Fruit fly (Drosophila melanogaster) whole organism, embryonic: ENCODE measurements around the gene CG32432.

Experiments
- Aef1 ChIP-seq: fragments of 200-800 bp; sonication (Bioruptor generic); IDR thresholded peaks from 3 replicates; pipeline ENCODE4 v1.3.6; 2022; ENCODE audit warnings: missing biosample characterization, missing genetic modification characterization
- Atf6 ChIP-seq: fragments of 200-800 bp; sonication (Bioruptor generic); IDR thresholded peaks from 2 replicates; pipeline ENCODE4 v1.3.6; 2022; ENCODE audit warnings: missing biosample characterization, missing genetic modification characterization
- CG10431 ChIP-seq: fragments of 200-800 bp; sonication (Bioruptor generic); optimal IDR thresholded peaks from 3 replicates; lab custom pipeline; 2018; ENCODE audit warnings: missing biosample characterization, mild to moderate bottlenecking, missing genetic modification characterization
- CG11560 ChIP-seq: fragments of 200-800 bp; sonication (Bioruptor generic); IDR thresholded peaks from 3 replicates; pipeline ENCODE4 v1.3.6; 2022; ENCODE audit warnings: missing biosample characterization, missing genetic modification characterization
- CG12391 ChIP-seq: fragments of 200-800 bp; sonication (Bioruptor generic); optimal IDR thresholded peaks from 3 replicates; lab custom pipeline; 2018; ENCODE audit warnings: missing biosample characterization, mild to moderate bottlenecking, missing genetic modification characterization, moderate library complexity
- CG15601 ChIP-seq: fragments of 200-800 bp; sonication (Bioruptor generic); optimal IDR thresholded peaks from 3 replicates; lab custom pipeline; 2019; ENCODE audit warnings: missing biosample characterization, mild to moderate bottlenecking, missing genetic modification characterization, moderate library complexity
- CG15696 ChIP-seq: fragments of 200-800 bp; sonication (Bioruptor generic); optimal IDR thresholded peaks from 2 replicates; lab custom pipeline; 2019; ENCODE audit warnings: missing biosample characterization, mild to moderate bottlenecking, missing genetic modification characterization, moderate library complexity
- CG17361 ChIP-seq: fragments of 200-800 bp; sonication (Bioruptor generic); IDR thresholded peaks from 3 replicates; pipeline ENCODE4 v1.3.6; 2022; ENCODE audit warnings: missing biosample characterization, missing genetic modification characterization
- CG18262 ChIP-seq: fragments of 200-800 bp; optimal IDR thresholded peaks from 3 replicates; lab custom pipeline; 2019; ENCODE audit warnings: missing biosample characterization, mild to moderate bottlenecking, missing genetic modification characterization, moderate library complexity
- CG2129 ChIP-seq: fragments of 200-800 bp; sonication (Bioruptor generic); IDR thresholded peaks from 2 replicates; pipeline ENCODE4 v1.3.6; 2022; ENCODE audit warnings: missing biosample characterization, missing genetic modification characterization; ENCODE audit not compliant: partially characterized antibody
- CG2678 ChIP-seq: fragments of 200-800 bp; sonication (Bioruptor generic); optimal IDR thresholded peaks from 3 replicates; lab custom pipeline; 2019; ENCODE audit warnings: missing biosample characterization, mild to moderate bottlenecking, missing genetic modification characterization, moderate library complexity
- CG31388 ChIP-seq: fragments of 200-800 bp; sonication (Bioruptor generic); optimal IDR thresholded peaks from 2 replicates; lab custom pipeline; 2016; ENCODE audit warnings: missing biosample characterization, missing genetic modification characterization
- CG31441 ChIP-seq: fragments of 200-800 bp; sonication (Bioruptor generic); IDR thresholded peaks from 2 replicates; pipeline ENCODE4 v1.3.6; 2022; ENCODE audit warnings: missing biosample characterization, missing genetic modification characterization
- CG4282 ChIP-seq: fragments of 200-800 bp; sonication (Bioruptor generic); optimal IDR thresholded peaks from 2 replicates; lab custom pipeline; 2016; ENCODE audit warnings: missing biosample characterization, missing genetic modification characterization
- CG4424 ChIP-seq: fragments of 200-800 bp; sonication (Bioruptor generic); optimal IDR thresholded peaks from 3 replicates; lab custom pipeline; 2016; ENCODE audit warnings: missing biosample characterization, missing genetic modification characterization
- CG6254 ChIP-seq: fragments of 200-800 bp; sonication (Bioruptor generic); optimal IDR thresholded peaks from 3 replicates; lab custom pipeline; 2017; ENCODE audit warnings: mild to moderate bottlenecking, missing biosample characterization, missing genetic modification reagents, missing genetic modification characterization
- CoRest ChIP-seq: fragments of 200-800 bp; sonication (Bioruptor generic); optimal IDR thresholded peaks from 3 replicates; lab custom pipeline; 2018; ENCODE audit warnings: missing biosample characterization, mild to moderate bottlenecking, missing genetic modification characterization, moderate library complexity
- Dp ChIP-seq: fragments of 200-800 bp; sonication (Bioruptor generic); optimal IDR thresholded peaks from 2 replicates; lab custom pipeline; 2018; ENCODE audit warnings: missing biosample characterization, mild to moderate bottlenecking, missing genetic modification characterization, moderate library complexity
- Hand ChIP-seq: fragments of 200-800 bp; sonication (Bioruptor generic); optimal IDR thresholded peaks from 2 replicates; lab custom pipeline; 2017; ENCODE audit warnings: mild to moderate bottlenecking, missing biosample characterization, missing genetic modification reagents, missing genetic modification characterization
- Jarid2 ChIP-seq: fragments of 200-800 bp; sonication (Bioruptor generic); optimal IDR thresholded peaks from 3 replicates; lab custom pipeline; 2017; ENCODE audit warnings: mild to moderate bottlenecking, missing biosample characterization, missing genetic modification reagents, missing genetic modification characterization
- Mad ChIP-seq: fragments of 200-800 bp; sonication (Bioruptor generic); optimal IDR thresholded peaks from 2 replicates; lab custom pipeline; 2016; ENCODE audit warnings: missing biosample characterization, missing genetic modification characterization
- Max ChIP-seq: fragments of 200-800 bp; sonication (Bioruptor generic); optimal IDR thresholded peaks from 2 replicates; lab custom pipeline; 2016; ENCODE audit warnings: missing biosample characterization, mild to moderate bottlenecking, missing genetic modification characterization
- Meics ChIP-seq: fragments of 200-800 bp; sonication (Bioruptor generic); optimal IDR thresholded peaks from 2 replicates; lab custom pipeline; 2017; ENCODE audit warnings: missing biosample characterization, mild to moderate bottlenecking, missing genetic modification characterization
- Pdp1 ChIP-seq, 2 experiments: fragments of 200-800 bp; sonication (Bioruptor generic); optimal IDR thresholded peaks; 3 replicates each; lab custom pipeline; 2016; ENCODE audit warnings: missing biosample characterization in 2 of 2, missing genetic modification characterization in 2 of 2, mild to moderate bottlenecking in 1 of 2, moderate library complexity in 1 of 2
- Rfx ChIP-seq: fragments of 200-800 bp; sonication (Bioruptor generic); IDR thresholded peaks from 2 replicates; pipeline ENCODE4 v1.3.6; 2022; ENCODE audit warnings: missing biosample characterization, missing genetic modification characterization
- Sin3A ChIP-seq: fragments of >200 bp; optimal IDR thresholded peaks from 2 replicates; lab custom pipeline; 2018
- Trl ChIP-seq, 3 experiments: fragments of >200 bp in 2 of 3; fragments of 200-800 bp in 1 of 3; sonication (Bioruptor generic) in 1 of 3; optimal IDR thresholded peaks; 2 replicates in 1 of 3; 3 replicates in 2 of 3; lab custom pipeline; 2016 to 2017; ENCODE audit warnings: missing biosample characterization in 1 of 3, missing genetic modification characterization in 1 of 3
- YL-1 ChIP-seq: fragments of 200-800 bp; sonication (Bioruptor generic); optimal IDR thresholded peaks from 3 replicates; lab custom pipeline; 2017; ENCODE audit warnings: missing biosample characterization, mild to moderate bottlenecking, missing genetic modification characterization
- ab ChIP-seq: fragments of 200-800 bp; sonication (Bioruptor generic); optimal IDR thresholded peaks from 2 replicates; lab custom pipeline; 2016; ENCODE audit warnings: missing biosample characterization, missing genetic modification characterization
- ato ChIP-seq: fragments of 200-800 bp; sonication (Bioruptor generic); IDR thresholded peaks from 2 replicates; pipeline ENCODE4 v1.3.6; 2022; ENCODE audit warnings: missing biosample characterization, missing genetic modification characterization; ENCODE audit not compliant: partially characterized antibody
- bab2 ChIP-seq: fragments of 200-800 bp; sonication (Bioruptor generic); optimal IDR thresholded peaks from 2 replicates; lab custom pipeline; 2016; ENCODE audit warnings: missing biosample characterization, missing genetic modification characterization
- chn ChIP-seq: fragments of 200-800 bp; sonication (Bioruptor generic); optimal IDR thresholded peaks from 2 replicates; lab custom pipeline; 2016; ENCODE audit warnings: missing biosample characterization, missing genetic modification characterization
- crc ChIP-seq: fragments of 200-800 bp; sonication (Bioruptor generic); optimal IDR thresholded peaks from 2 replicates; lab custom pipeline; 2016; ENCODE audit warnings: missing biosample characterization, missing genetic modification characterization
- crp ChIP-seq, 2 experiments: fragments of 200-800 bp; sonication (Bioruptor generic); optimal IDR thresholded peaks; 2 replicates in 1 of 2; 3 replicates in 1 of 2; lab custom pipeline; 2017; ENCODE audit warnings: missing biosample characterization in 2 of 2, missing genetic modification characterization in 2 of 2, mild to moderate bottlenecking in 1 of 2, moderate library complexity in 1 of 2
- dpn ChIP-seq, 2 experiments: fragments of 200-800 bp; sonication (Bioruptor generic); optimal IDR thresholded peaks; 3 replicates each; lab custom pipeline; 2016; ENCODE audit warnings: missing biosample characterization in 2 of 2, missing genetic modification characterization in 2 of 2
- eve ChIP-seq, 2 experiments: fragments of >200 bp; optimal IDR thresholded peaks; 2 replicates each; lab custom pipeline; 2017; ENCODE audit warnings: missing biosample characterization in 2 of 2, missing genetic modification characterization in 2 of 2
- luna ChIP-seq: fragments of 200-800 bp; sonication (Bioruptor generic); optimal IDR thresholded peaks from 2 replicates; lab custom pipeline; 2016; ENCODE audit warnings: missing biosample characterization, missing genetic modification characterization
- org-1 ChIP-seq: fragments of 200-800 bp; sonication (Bioruptor generic); optimal IDR thresholded peaks from 2 replicates; lab custom pipeline; 2017; ENCODE audit warnings: missing biosample characterization, missing genetic modification characterization
- pb ChIP-seq: fragments of 200-800 bp; sonication (Bioruptor generic); optimal IDR thresholded peaks from 3 replicates; lab custom pipeline; 2016; ENCODE audit warnings: missing biosample characterization, missing genetic modification characterization
- peb ChIP-seq: fragments of 200-800 bp; sonication (Bioruptor generic); IDR thresholded peaks from 2 replicates; pipeline ENCODE4 v1.3.6; 2022; ENCODE audit warnings: missing biosample characterization, missing genetic modification characterization
- pros ChIP-seq: fragments of 200-800 bp; sonication (Bioruptor generic); optimal IDR thresholded peaks from 3 replicates; lab custom pipeline; 2019; ENCODE audit warnings: missing biosample characterization, mild to moderate bottlenecking, missing genetic modification characterization, moderate library complexity
- pzg ChIP-seq: fragments of 200-800 bp; sonication (Bioruptor generic); optimal IDR thresholded peaks from 3 replicates; lab custom pipeline; 2018; ENCODE audit warnings: missing biosample characterization, mild to moderate bottlenecking, missing genetic modification characterization, moderate library complexity
- sqz ChIP-seq: fragments of 200-800 bp; sonication (Bioruptor generic); optimal IDR thresholded peaks from 3 replicates; lab custom pipeline; 2018; ENCODE audit warnings: missing biosample characterization, mild to moderate bottlenecking, missing genetic modification characterization
- stwl ChIP-seq: fragments of 200-800 bp; sonication (Bioruptor generic); optimal IDR thresholded peaks from 3 replicates; lab custom pipeline; 2018; ENCODE audit warnings: missing biosample characterization, mild to moderate bottlenecking, missing genetic modification characterization, moderate library complexity
- tna ChIP-seq: fragments of 200-800 bp; sonication (Bioruptor generic); IDR thresholded peaks from 2 replicates; pipeline ENCODE4 v1.3.6; 2022; ENCODE audit warnings: missing biosample characterization, missing genetic modification characterization; ENCODE audit not compliant: partially characterized antibody
- toy ChIP-seq: fragments of 200-800 bp; sonication (Bioruptor generic); IDR thresholded peaks from 2 replicates; pipeline ENCODE4 v1.3.6; 2022; ENCODE audit warnings: missing biosample characterization, missing genetic modification characterization
- trem ChIP-seq: fragments of 200-800 bp; optimal IDR thresholded peaks from 3 replicates; lab custom pipeline; 2019; ENCODE audit warnings: missing biosample characterization, mild to moderate bottlenecking, missing genetic modification characterization, moderate library complexity
- unpg ChIP-seq: fragments of 200-800 bp; sonication (Bioruptor generic); optimal IDR thresholded peaks from 3 replicates; lab custom pipeline; 2018; ENCODE audit warnings: missing biosample characterization, mild to moderate bottlenecking, missing genetic modification characterization, moderate library complexity
- zf30C ChIP-seq: fragments of 200-800 bp; sonication (Bioruptor generic); optimal IDR thresholded peaks from 3 replicates; lab custom pipeline; 2018; ENCODE audit warnings: missing biosample characterization, mild to moderate bottlenecking, missing genetic modification characterization

CG32432 gene

DNA sequence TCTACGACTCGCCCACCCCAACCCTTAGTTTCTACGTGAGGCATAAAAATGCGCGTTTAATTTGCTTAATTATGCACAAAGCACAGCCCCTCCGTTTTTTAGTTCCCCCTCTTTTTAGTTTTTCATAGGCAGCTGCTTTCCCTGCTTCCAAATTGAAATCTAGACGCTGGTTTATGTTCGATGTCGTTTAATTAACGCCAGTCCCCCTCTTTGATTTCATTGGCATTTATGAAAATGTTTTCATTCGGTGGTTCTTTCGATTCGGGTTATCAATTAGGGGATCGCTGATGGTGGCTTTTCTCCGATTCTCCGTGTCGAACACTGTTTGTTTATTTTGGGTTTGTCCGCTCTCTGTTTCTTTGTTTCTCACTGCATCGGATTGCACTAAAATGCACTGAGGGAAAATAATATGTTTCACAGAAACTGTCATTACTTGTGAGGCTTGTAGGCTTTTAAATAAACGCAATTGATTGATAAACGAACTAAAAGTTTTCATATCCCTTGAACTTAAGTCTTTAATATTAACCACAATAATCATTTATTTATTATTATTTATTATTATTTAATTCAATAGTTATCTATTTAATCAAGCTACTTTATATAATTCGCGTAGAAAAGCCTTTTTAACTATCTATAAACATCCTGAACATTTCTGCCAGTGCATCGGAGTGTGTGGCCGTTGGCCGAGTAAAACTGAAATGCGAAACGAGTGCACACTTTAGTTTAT lies 45.2 kb upstream of the CG32432 start (continued):
- TF ChIP-seq CG15696 (tag; lab: Kevin White, UChicago) (peak; percentile 41), chn (GFP tag; lab: Kevin White, UChicago) (no peak), YL-1 (GFP tag; lab: Kevin White, UChicago) (no peak), CG4282 (GFP tag; lab: Kevin White, UChicago) (no peak), unpg (GFP tag; lab: Kevin White, UChicago) (peak; percentile 61), Sin3A (lab: Kevin White, UChicago) (no peak), Max (GFP tag; lab: Kevin White, UChicago) (no peak), crc (GFP tag; lab: Kevin White, UChicago) (no peak), pb (no peak), Rfx (no peak), zf30C (peak; percentile 48), CG15601 (tag; lab: Kevin White, UChicago) (peak; percentile 72), sqz (GFP tag; lab: Kevin White, UChicago) (no peak), tna (GFP tag; lab: Robert Waterston, UW) (no peak), CG18262 (tag; lab: Kevin White, UChicago) (peak; percentile 84), peb (no peak), CG31388 (GFP tag; lab: Kevin White, UChicago) (no peak), CG31441 (peak; percentile 81), bab2 (no peak), Meics (GFP tag; lab: Kevin White, UChicago) (no peak), Atf6 (GFP tag; lab: Robert Waterston, UW) (no peak), CG12391 (tag; lab: Kevin White, UChicago) (peak; percentile 68), toy (GFP tag; lab: Robert Waterston, UW) (no peak), eve (GFP tag; optimal IDR thresholded peaks at IDR 0.05; lab: Kevin White, UChicago) (no peak), Trl (optimal IDR thresholded peaks at IDR 0.05; lab: Kevin White, UChicago) (no peak), Trl (GFP tag; optimal IDR thresholded peaks at IDR 0.05; lab: Kevin White, UChicago) (no peak), CG4424 (GFP tag; lab: Kevin White, UChicago) (peak; percentile 39), dpn (GFP tag; optimal IDR thresholded peaks at IDR 0.05; lab: Kevin White, UChicago) (peak in 1 of 2 experiments; percentile 15), pzg (GFP tag; lab: Kevin White, UChicago) (no peak), Aef1 (GFP tag; lab: Robert Waterston, UW) (no peak), Jarid2 (GFP tag; lab: Kevin White, UChicago) (no peak), Dp (no peak), ato (GFP tag; lab: Robert Waterston, UW) (no peak), luna (GFP tag; lab: Kevin White, UChicago) (no peak), CG17361 (peak; percentile 82), CG11560 (tag; lab: Robert Waterston, UW) (no peak), CG2129 (no peak), Mad (GFP tag; lab: Kevin White, UChicago) (no peak), CG2678 (tag; lab: Kevin White, UChicago) (peak; percentile 64), trem (peak; percentile 59), org-1 (no peak), Hand (GFP tag; lab: Kevin White, UChicago) (no peak), CG6254 (peak; percentile 58), CoRest (tag; lab: Kevin White, UChicago) (peak; percentile 58), crp (GFP tag; optimal IDR thresholded peaks at IDR 0.05; lab: Kevin White, UChicago) (no peak), Pdp1 (GFP tag; optimal IDR thresholded peaks at IDR 0.05; lab: Kevin White, UChicago) (no peak), pros (GFP tag; lab: Kevin White, UChicago) (no peak), ab (no peak), CG10431 (no peak), stwl (tag; lab: Kevin White, UChicago) (no peak)
